Worm (Caenorhabditis elegans) whole organism, L1 larva: ENCODE measurements around the gene F47D12.9.

Experiments
- C34B4.2 ChIP-seq: sonication (generic microtip); optimal IDR thresholded peaks from 2 replicates; lab custom pipeline; 2017; ENCODE audit warnings: mild to moderate bottlenecking, missing genetic modification characterization, missing compliant biosample characterization
- F16B12.6 ChIP-seq: fragments of 150-350 bp; optimal IDR thresholded peaks from 2 replicates; lab custom pipeline; 2014; ENCODE audit warnings: missing biosample characterization, missing genetic modification characterization
- Y116A8C.19 ChIP-seq: sonication (generic microtip); optimal IDR thresholded peaks from 2 replicates; lab custom pipeline; 2016; ENCODE audit warnings: missing compliant biosample characterization, missing genetic modification characterization, borderline replicate concordance
- aly-2 ChIP-seq: fragments of 150-350 bp; optimal IDR thresholded peaks from 2 replicates; lab custom pipeline; 2014; ENCODE audit warnings: missing biosample characterization, missing genetic modification characterization
- ama-1 ChIP-seq: fragments of 150-350 bp; optimal IDR thresholded peaks from 2 replicates; lab custom pipeline; 2014
- ceh-63 ChIP-seq: fragments of 200-800 bp; sonication (Bioruptor generic); optimal IDR thresholded peaks from 2 replicates; lab custom pipeline; 2018; ENCODE audit warnings: mild to moderate bottlenecking, missing genetic modification characterization, missing compliant biosample characterization
- ceh-88 ChIP-seq: fragments of 200-800 bp; sonication (Bioruptor generic); IDR thresholded peaks from 2 replicates; pipeline ENCODE4 v1.3.6; 2022; ENCODE audit warnings: missing genetic modification characterization, missing compliant biosample characterization
- ces-1 ChIP-seq: fragments of 150-350 bp; optimal IDR thresholded peaks from 2 replicates; lab custom pipeline; 2014; ENCODE audit warnings: missing biosample characterization, missing genetic modification reagents, missing genetic modification characterization
- dpl-1 ChIP-seq, 3 experiments: fragments of 150-350 bp in 2 of 3; sonication (generic microtip) in 1 of 3; optimal IDR thresholded peaks; 2 replicates each; lab custom pipeline; 2014 to 2017; ENCODE audit warnings: missing biosample characterization in 3 of 3, missing genetic modification characterization in 3 of 3, missing genetic modification reagents in 3 of 3
- efl-1 ChIP-seq, 4 experiments: fragments of 150-350 bp; optimal IDR thresholded peaks in 3 of 4; peaks in 1 of 4; 1 replicate in 1 of 4; 2 replicates in 3 of 4; lab custom pipeline; 2014; ENCODE audit warnings: missing biosample characterization in 2 of 4, missing genetic modification characterization in 2 of 4, missing genetic modification reagents in 2 of 4
- egl-27 ChIP-seq, 2 experiments: fragments of 150-350 bp in 1 of 2; sonication (generic microtip); optimal IDR thresholded peaks; 3 replicates each; lab custom pipeline; 2017 to 2018; ENCODE audit warnings: missing biosample characterization in 2 of 2, missing genetic modification characterization in 2 of 2, missing genetic modification reagents in 2 of 2
- ets-5 ChIP-seq: fragments of 200-800 bp; sonication (Bioruptor generic); IDR thresholded peaks from 2 replicates; pipeline ENCODE4 v1.3.6; 2022; ENCODE audit warnings: missing genetic modification characterization, missing compliant biosample characterization
- fkh-4 ChIP-seq: sonication (generic microtip); optimal IDR thresholded peaks from 2 replicates; lab custom pipeline; 2016; ENCODE audit warnings: missing compliant biosample characterization, missing genetic modification characterization, borderline replicate concordance
- fkh-8 ChIP-seq: sonication (generic microtip); optimal IDR thresholded peaks from 2 replicates; lab custom pipeline; 2016; ENCODE audit warnings: mild to moderate bottlenecking, missing genetic modification characterization, missing compliant biosample characterization
- fos-1 ChIP-seq: fragments of 150-350 bp; optimal IDR thresholded peaks from 2 replicates; lab custom pipeline; 2014; ENCODE audit warnings: missing biosample characterization, missing genetic modification characterization
- hpl-2 ChIP-seq: fragments of 150-350 bp; optimal IDR thresholded peaks from 2 replicates; lab custom pipeline; 2014; ENCODE audit warnings: missing biosample characterization, missing genetic modification reagents, missing genetic modification characterization
- isw-1 ChIP-seq: fragments of 200-800 bp; sonication (Bioruptor generic); IDR thresholded peaks from 2 replicates; pipeline ENCODE4 v1.3.6; 2022; ENCODE audit warnings: missing genetic modification characterization, missing compliant biosample characterization
- lin-14 ChIP-seq: fragments of 200-800 bp; sonication (Bioruptor generic); optimal IDR thresholded peaks from 2 replicates; lab custom pipeline; 2018; ENCODE audit warnings: mild to moderate bottlenecking, missing genetic modification characterization, moderate library complexity, missing compliant biosample characterization
- lin-35 ChIP-seq, 2 experiments: fragments of 150-350 bp; optimal IDR thresholded peaks; 2 replicates each; lab custom pipeline; 2014; ENCODE audit warnings: missing biosample characterization in 2 of 2, missing genetic modification characterization in 2 of 2, missing genetic modification reagents in 2 of 2
- lin-39 ChIP-seq: fragments of 150-350 bp; optimal IDR thresholded peaks from 2 replicates; lab custom pipeline; 2014; ENCODE audit warnings: missing biosample characterization, missing genetic modification reagents, missing genetic modification characterization
- mab-9 ChIP-seq: fragments of 200-800 bp; sonication (Bioruptor generic); IDR thresholded peaks from 2 replicates; pipeline ENCODE4 v1.3.6; 2022; ENCODE audit warnings: missing genetic modification reagents, missing genetic modification characterization, missing compliant biosample characterization
- nhr-12 ChIP-seq: sonication (generic microtip); optimal IDR thresholded peaks from 2 replicates; lab custom pipeline; 2017; ENCODE audit warnings: missing biosample characterization, missing genetic modification characterization
- nhr-19 ChIP-seq: fragments of 200-800 bp; sonication (Bioruptor generic); conservative IDR thresholded peaks from 2 replicates; pipeline ENCODE4 v1.3.6; 2022; ENCODE audit warnings: missing genetic modification characterization, missing compliant biosample characterization
- nhr-20 ChIP-seq: sonication (generic microtip); optimal IDR thresholded peaks from 2 replicates; lab custom pipeline; 2016; ENCODE audit warnings: mild to moderate bottlenecking, missing genetic modification characterization, missing compliant biosample characterization
- nhr-76 ChIP-seq: sonication (generic microtip); optimal IDR thresholded peaks from 2 replicates; lab custom pipeline; 2017; ENCODE audit warnings: missing biosample characterization, missing genetic modification characterization
- rnt-1 ChIP-seq: sonication (generic microtip); optimal IDR thresholded peaks from 2 replicates; lab custom pipeline; 2016; ENCODE audit warnings: mild to moderate bottlenecking, missing genetic modification characterization, moderate library complexity, missing compliant biosample characterization
- snu-23 ChIP-seq: sonication (generic microtip); optimal IDR thresholded peaks from 2 replicates; lab custom pipeline; 2016; ENCODE audit warnings: missing genetic modification characterization, missing compliant biosample characterization
- sox-4 ChIP-seq: sonication (generic microtip); optimal IDR thresholded peaks from 2 replicates; lab custom pipeline; 2016; ENCODE audit warnings: missing genetic modification characterization, missing compliant biosample characterization
- sup-37 ChIP-seq: fragments of 200-800 bp; sonication (Bioruptor generic); optimal IDR thresholded peaks from 2 replicates; lab custom pipeline; 2018; ENCODE audit warnings: mild to moderate bottlenecking, missing genetic modification characterization, missing compliant biosample characterization
- tlp-1 ChIP-seq: fragments of 150-350 bp; optimal IDR thresholded peaks from 2 replicates; lab custom pipeline; 2014; ENCODE audit warnings: missing biosample characterization, missing genetic modification characterization
- unc-30 ChIP-seq: sonication (generic microtip); optimal IDR thresholded peaks from 2 replicates; lab custom pipeline; 2017; ENCODE audit warnings: missing biosample characterization, missing genetic modification characterization
- ztf-4 ChIP-seq: fragments of 150-350 bp; optimal IDR thresholded peaks from 2 replicates; lab custom pipeline; 2014; ENCODE audit warnings: missing biosample characterization, missing genetic modification characterization

The F47D12.9 gene

DNA sequence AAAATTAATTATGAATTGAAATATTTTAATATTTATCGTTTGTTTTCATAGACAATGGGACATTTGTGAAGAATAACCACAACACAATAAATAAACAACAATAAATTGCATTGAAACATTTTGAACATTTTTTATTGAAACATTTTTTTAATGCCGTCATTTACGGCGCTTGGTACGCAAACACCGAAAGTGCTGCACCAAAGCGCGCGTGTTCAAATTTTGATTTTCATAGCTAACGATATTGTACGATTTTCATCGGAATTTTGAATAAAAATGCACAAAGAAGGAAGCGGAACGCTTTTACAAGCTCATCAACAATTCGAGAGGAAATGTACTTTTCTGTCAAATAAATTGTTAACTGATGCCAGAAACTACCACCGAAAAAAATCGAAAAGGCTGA, 607 bp upstream of the F47D12.9 start:
- TF ChIP-seq efl-1 (optimal IDR thresholded peaks at IDR 0.05; lab: Kevin White, UChicago) (peak; percentile 59), efl-1 (GFP tag; optimal IDR thresholded peaks at IDR 0.05 in 1 of 2; lab: Kevin White, UChicago) (peak; percentile 79 to 95), nhr-19 (no peak), lin-35 (GFP tag; optimal IDR thresholded peaks at IDR 0.05; lab: Kevin White, UChicago) (peak; percentile 7 to 62), F16B12.6 (tag; lab: Kevin White, UChicago) (peak; percentile 46), ztf-4 (tag; lab: Kevin White, UChicago) (no peak), ces-1 (no peak), ceh-88 (GFP tag; lab: Robert Waterston, UW) (peak; percentile 27; the same call in 1 of the 2 replicates), tlp-1 (tag; lab: Kevin White, UChicago) (no peak), dpl-1 (GFP tag; optimal IDR thresholded peaks at IDR 0.05; lab: Kevin White, UChicago) (peak; percentile 7 to 68 (median 29))

DNA sequence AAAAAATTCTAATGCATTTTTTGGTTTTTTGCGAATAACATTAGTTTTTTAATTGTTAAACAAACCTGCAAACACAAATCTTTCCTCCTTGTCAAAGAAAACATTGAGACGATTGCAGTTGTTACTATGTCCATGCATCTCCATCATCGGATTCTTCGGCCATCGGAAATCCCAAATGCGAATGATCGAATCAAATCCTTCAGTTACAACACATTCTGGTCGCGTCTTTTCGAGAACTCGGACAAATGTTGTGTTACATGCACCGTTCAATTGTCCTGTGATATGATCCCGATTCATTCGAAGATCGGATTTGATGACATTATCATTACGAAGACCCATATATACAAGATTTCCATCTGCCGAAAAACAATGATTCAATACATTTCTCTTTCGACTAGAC, 2.9 kb downstream of the F47D12.9 start:
- no peak for TF ChIP-seq ztf-4 (tag; lab: Kevin White, UChicago)
- no peak for TF ChIP-seq snu-23
- TF ChIP-seq efl-1 (optimal IDR thresholded peaks at IDR 0.05; lab: Kevin White, UChicago): no peak
- peak in 1 of 2 experiments; percentile 56 for TF ChIP-seq efl-1 (GFP tag; optimal IDR thresholded peaks at IDR 0.05 in 1 of 2; lab: Kevin White, UChicago)
- TF ChIP-seq fkh-8 (tag; lab: Kevin White, UChicago): no peak
- no peak for TF ChIP-seq hpl-2 (GFP tag; lab: Kevin White, UChicago)

DNA sequence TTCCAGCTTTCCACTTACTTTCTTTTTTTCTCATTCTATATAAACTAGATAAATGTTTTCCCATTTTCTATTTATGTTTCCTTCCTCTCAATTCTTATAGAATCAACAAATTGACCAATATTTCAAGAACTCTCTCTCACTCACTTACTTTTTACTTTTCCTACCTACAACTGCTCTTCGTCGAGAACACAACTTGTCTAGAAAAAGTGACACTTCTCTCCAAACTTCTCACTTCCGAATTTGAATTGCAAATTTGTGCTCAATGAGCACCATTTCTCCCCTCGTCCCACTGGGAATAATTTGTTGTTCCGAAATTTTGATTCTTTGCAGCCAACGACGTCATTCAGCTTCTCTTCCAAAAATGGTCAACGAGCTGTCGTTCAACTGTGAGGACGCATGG, 5.0 kb downstream of the F47D12.9 start, which contains the start of gene F47D12.3:
Gene F47D12.3, plus strand, starts transcription at position 331 of the 400 bp plus-strand sequence.
- TF ChIP-seq F16B12.6 (tag; lab: Kevin White, UChicago) (no peak), nhr-76 (tag; lab: Kevin White, UChicago) (no peak), fkh-4 (tag; lab: Kevin White, UChicago) (no peak), ets-5 (GFP tag; lab: Robert Waterston, UW) (no peak), mab-9 (GFP tag; lab: Robert Waterston, UW) (no peak), fos-1 (tag; lab: Kevin White, UChicago) (no peak), ama-1 (no peak), C34B4.2 (tag; lab: Kevin White, UChicago) (no peak), nhr-12 (tag; lab: Kevin White, UChicago) (no peak), nhr-20 (no peak), efl-1 (optimal IDR thresholded peaks at IDR 0.05; lab: Kevin White, UChicago) (no peak), efl-1 (GFP tag; optimal IDR thresholded peaks at IDR 0.05 in 1 of 2; lab: Kevin White, UChicago) (no peak)

DNA sequence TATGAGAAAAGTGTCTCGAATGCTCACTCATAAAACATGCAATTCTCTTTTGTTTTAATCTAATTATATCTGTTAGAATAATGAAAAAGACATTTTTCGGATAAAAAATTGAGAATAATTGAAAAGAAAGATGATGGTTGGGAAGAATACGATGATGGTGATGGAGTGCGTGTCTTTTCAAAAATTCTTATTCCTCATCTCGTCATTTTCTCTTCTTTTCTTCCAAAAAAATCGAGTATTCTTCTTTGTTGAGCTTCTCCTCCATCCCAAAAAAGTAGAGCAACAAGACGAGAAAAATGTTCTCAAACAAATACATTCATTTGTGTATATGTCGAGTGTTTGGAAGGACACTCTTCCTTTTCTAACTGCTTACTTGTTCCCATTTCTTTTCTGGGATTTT, 5.6 kb downstream of the F47D12.9 start:
- TF ChIP-seq lin-14 (GFP tag; lab: Kevin White, UChicago) (peak; percentile 45), sox-4 (tag; lab: Kevin White, UChicago) (no peak)
- TF ChIP-seq, all 84 proteins: peak for 1

DNA sequence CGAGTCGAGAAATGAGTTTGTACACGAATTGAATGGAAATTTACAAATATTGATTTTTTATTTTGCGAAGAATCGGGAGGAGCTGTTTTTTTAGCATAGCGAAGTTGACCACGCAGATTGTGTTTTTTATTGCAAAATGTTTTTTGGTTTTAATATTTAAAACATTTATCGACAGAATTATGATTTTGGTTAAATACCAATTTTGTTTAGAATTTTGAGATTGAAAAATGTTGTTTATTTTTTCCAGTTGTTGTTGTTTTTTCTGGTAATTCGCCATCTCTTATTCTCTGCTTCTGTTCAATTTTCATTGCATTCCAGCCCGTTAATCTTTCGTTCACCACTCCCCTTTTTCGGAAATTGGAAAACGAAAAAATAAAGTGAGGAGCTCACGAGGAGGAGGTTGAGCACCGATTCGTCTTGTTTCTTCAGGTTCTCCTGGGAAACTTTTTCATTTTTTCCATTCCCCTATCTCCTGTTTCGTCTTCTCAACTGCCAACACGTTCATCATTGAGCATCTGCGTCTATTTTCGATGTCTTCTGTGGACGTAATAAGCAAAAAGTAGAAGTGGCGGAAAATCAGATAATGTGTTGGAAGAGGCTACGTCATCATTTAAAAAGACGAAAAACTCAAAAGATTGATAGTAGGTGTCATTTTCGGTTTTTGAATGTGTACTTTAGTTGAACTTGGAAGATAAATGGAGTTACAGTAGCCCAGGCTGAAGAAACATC, 7.0 kb downstream of the F47D12.9 start, which contains the start of gene F47D12.7:
Gene F47D12.7, minus strand, starts transcription at position 51 of the 729 bp plus-strand sequence.
- TF ChIP-seq isw-1 (GFP tag; lab: Robert Waterston, UW): no peak
- no peak for TF ChIP-seq aly-2 (tag; lab: Kevin White, UChicago)
- no peak for TF ChIP-seq sox-4 (tag; lab: Kevin White, UChicago)
- no peak for TF ChIP-seq rnt-1 (tag; lab: Kevin White, UChicago)
- TF ChIP-seq lin-39 (tag; lab: Kevin White, UChicago): no peak
- no peak for TF ChIP-seq egl-27 (tag; optimal IDR thresholded peaks at IDR 0.05; lab: Kevin White, UChicago)
- TF ChIP-seq unc-30: no peak
- no peak for TF ChIP-seq Y116A8C.19 (tag; lab: Kevin White, UChicago)
- TF ChIP-seq sup-37: no peak
- TF ChIP-seq ceh-63 (GFP tag; lab: Kevin White, UChicago): no peak
